Worm (Caenorhabditis elegans): Measurements from ENCODE around the gene K01A6.7.

Gene K01A6.7

DNA sequence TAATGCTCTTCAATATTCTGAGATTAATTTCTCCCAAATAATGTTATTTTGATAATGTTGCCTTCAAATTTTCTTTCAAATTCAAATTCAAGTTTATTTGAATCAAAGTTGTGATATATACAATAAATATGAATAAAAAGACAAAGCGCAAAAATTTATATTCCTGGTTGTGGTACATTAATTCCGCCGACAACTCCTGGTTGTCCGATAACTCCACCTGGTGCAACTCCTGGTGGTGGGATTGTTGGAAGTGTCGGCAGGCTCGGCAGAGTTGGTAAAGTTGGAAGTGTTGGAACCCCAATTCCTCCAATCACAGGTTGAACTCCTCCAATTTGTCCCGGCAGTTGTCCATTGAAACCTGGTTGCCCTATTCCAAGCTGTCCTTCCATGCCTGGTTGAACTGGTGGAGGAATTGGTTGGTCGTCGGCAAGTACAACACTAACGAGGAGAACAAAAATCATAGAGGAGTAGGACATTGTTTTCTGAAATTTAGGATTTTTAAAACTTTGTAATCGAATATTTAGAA is at the start of gene K01A6.7:
K01A6.7 (minus strand) TSS at position 476 of the 526 bp plus-strand sequence.
- TF ChIP-seq lsy-12 (tag; optimal IDR thresholded peaks at IDR 0.05) (no peak), jun-1 (tag; optimal IDR thresholded peaks at IDR 0.05) (no peak), ceh-28 (tag; optimal IDR thresholded peaks at IDR 0.05) (no peak), sea-2 (GFP tag; optimal IDR thresholded peaks at IDR 0.05) (no peak), ZK546.5 (tag; optimal IDR thresholded peaks at IDR 0.05) (no peak), nhr-237 (tag; optimal IDR thresholded peaks at IDR 0.05) (no peak), ceh-9 (tag; optimal IDR thresholded peaks at IDR 0.05) (no peak), unc-62 (GFP tag; optimal IDR thresholded peaks at IDR 0.05) (no peak), hmg-11 (tag; optimal IDR thresholded peaks at IDR 0.05) (no peak), ztf-4 (tag; optimal IDR thresholded peaks at IDR 0.05) (no peak), eor-1 (tag; optimal IDR thresholded peaks at IDR 0.05) (no peak), lin-15B (tag; optimal IDR thresholded peaks at IDR 0.05) (no peak), ceh-16 (tag; optimal IDR thresholded peaks at IDR 0.05) (no peak), aly-2 (tag; optimal IDR thresholded peaks at IDR 0.05) (no peak)

DNA sequence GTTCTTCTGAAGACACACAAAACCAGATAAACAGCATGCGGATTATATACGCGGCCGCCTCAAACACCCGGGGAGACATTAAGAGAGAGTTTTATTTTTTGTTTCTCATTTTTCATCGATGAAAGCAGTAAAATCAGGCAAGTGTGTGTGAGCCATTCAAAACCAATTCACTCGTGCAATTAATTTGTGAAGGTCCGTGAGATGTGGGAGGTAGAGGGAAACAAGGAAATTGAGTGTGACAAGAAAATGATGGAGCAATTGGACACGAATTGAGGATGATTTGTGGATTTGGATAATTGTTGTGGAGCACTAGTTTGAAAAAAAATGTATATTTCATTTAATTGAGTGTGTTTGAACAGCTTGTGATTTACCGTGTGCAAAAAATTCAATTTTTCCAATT is 49.4 kb upstream of the K01A6.7 start:
- TF ChIP-seq snpc-4 (tag; optimal IDR thresholded peaks at IDR 0.05) (no peak), hmg-11 (tag; optimal IDR thresholded peaks at IDR 0.05) (no peak), jun-1 (tag; optimal IDR thresholded peaks at IDR 0.05) (no peak), egl-5 (tag; optimal IDR thresholded peaks at IDR 0.05) (peak; percentile 81), ztf-11 (tag; optimal IDR thresholded peaks at IDR 0.05) (no peak), lin-15B (tag; optimal IDR thresholded peaks at IDR 0.05) (no peak), egl-27 (tag; optimal IDR thresholded peaks at IDR 0.05) (no peak)

DNA sequence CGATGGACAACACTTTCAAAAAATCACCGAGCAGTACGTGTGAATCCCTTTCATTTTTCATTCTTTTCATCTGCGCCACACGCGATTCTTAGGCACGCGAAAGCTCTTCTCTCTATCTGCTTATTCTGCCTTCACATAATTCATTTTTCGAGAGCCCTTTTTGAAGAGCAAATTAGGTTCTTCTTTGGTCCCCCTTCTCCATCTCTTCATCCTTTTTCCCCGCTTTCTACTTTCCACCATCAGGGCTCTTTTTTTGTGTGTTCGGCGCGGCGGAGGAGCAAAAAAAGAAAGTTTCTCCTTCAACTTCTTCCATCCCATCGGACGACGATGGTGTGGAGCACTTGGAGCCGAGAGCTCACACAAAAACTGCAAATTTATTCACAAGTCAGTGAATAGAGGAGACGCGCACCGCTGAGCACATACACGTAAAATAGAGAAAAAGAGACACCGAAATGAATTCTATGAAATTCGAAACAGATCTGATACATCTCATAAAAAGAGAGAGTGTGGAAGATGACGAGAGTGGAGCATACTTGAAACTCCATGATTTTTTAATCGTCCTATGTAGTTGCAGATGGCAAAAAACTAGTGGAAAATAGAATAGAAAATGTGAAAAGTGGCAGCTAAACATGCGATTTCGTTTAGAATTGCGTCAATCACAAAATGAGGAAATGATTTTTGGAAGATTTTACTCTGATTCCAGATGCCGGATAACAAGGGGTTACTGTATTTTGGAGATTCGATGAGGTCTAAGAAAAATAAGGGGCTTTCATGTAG is 46.9 kb upstream of the K01A6.7 start:
- TF ChIP-seq nhr-23 (tag; optimal IDR thresholded peaks at IDR 0.05) (no peak), nfya-1 (tag; optimal IDR thresholded peaks at IDR 0.05; ENCODE audit: insufficient read depth) (peak; percentile 2), fkh-10 (GFP tag; optimal IDR thresholded peaks at IDR 0.05) (peak; percentile 63)

DNA sequence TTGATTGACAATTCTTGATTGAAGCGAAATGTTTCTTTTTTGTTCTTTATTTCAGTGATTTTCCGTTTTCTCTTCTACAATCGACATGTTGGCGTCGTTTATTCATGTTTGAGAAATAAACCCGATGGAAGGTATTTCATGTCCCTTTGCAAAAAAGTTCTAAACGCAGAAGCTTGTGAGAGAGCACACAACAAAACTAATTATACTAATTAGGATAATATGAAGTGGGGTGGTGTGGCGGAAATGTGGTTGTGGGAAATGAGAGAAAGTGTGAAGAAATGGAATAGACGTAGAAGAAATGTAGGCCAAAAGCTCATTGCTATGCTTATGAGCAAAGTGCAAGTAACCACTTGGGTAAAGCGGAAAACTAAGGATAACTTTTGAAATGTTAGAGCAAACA is 44.5 kb upstream of the K01A6.7 start:
- no peak for TF ChIP-seq snpc-4 (tag; optimal IDR thresholded peaks at IDR 0.05)
- TF ChIP-seq zag-1 (tag; optimal IDR thresholded peaks at IDR 0.05): no peak
- no peak for TF ChIP-seq tbx-2 (tag; optimal IDR thresholded peaks at IDR 0.05)
- no peak for TF ChIP-seq nhr-67 (tag; optimal IDR thresholded peaks at IDR 0.05)
- TF ChIP-seq nhr-43 (tag; optimal IDR thresholded peaks at IDR 0.05; ENCODE audit: poor library complexity, severe bottlenecking): no peak
- no peak for TF ChIP-seq ztf-11 (tag; optimal IDR thresholded peaks at IDR 0.05)

DNA sequence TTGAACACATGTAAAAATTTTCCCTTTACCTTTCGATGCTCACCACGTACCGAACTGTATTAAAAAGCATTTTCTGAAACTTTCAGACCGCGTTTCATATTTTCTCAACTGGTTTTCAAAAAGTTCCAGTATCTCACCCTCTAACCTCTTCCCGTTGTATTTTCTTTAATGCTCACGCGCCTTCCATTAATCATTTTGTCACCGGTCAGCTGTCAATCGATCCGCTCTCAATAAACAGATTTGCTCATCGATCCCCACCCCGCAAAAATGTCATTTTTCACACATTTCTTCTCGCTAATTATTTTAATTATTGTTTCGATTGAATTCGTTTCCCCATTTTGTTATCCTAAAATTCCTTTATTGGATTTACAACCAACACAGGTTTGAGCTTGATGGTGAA is 40.7 kb upstream of the K01A6.7 start, which contains the start of gene lpr-2:
lpr-2 (plus strand) TSS at position 189 of the 400 bp plus-strand sequence.
- no peak for TF ChIP-seq daf-12 (tag; optimal IDR thresholded peaks at IDR 0.05)
- TF ChIP-seq nfya-1 (tag; optimal IDR thresholded peaks at IDR 0.05; ENCODE audit: insufficient read depth): no peak
- TF ChIP-seq nhr-23 (tag; optimal IDR thresholded peaks at IDR 0.05): no peak
- TF ChIP-seq pha-4 (tag; optimal IDR thresholded peaks at IDR 0.05): no peak
- no peak for TF ChIP-seq nhr-76 (tag; optimal IDR thresholded peaks at IDR 0.05)

DNA sequence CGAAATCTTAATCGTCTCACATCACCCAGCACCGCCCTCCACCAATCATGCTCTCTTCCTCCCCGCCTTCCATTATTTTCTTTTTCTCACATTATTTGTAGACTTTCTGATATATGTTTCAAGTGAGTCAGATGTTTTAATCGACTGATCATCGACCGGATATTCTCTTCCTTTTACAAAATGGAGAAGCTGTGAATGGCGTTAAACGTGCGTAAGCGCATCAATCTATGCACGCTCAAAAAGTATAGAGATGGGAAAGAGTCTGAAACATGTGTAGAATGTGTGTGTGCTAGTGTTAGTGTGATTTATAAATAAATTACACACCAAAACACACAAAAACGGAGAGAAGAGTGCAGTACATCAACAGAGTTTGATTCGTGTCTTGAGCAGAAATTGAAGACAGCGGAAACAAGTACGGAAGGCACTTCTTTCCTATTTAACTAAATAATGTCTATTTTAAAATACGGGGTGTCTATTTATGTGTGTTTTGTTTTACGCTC is 38.7 kb upstream of the K01A6.7 start:
- no peak for TF ChIP-seq fos-1 (tag; optimal IDR thresholded peaks at IDR 0.05)
- TF ChIP-seq eor-1 (tag; optimal IDR thresholded peaks at IDR 0.05): no peak
- TF ChIP-seq ama-1 (optimal IDR thresholded peaks at IDR 0.05): no peak
- TF ChIP-seq egl-27 (tag; optimal IDR thresholded peaks at IDR 0.05): no peak
- TF ChIP-seq fkh-10 (GFP tag; optimal IDR thresholded peaks at IDR 0.05): no peak
- TF ChIP-seq daf-12 (tag; optimal IDR thresholded peaks at IDR 0.05): no peak
- TF ChIP-seq nhr-25 (tag; optimal IDR thresholded peaks at IDR 0.05): no peak
- no peak for TF ChIP-seq lin-15B (tag; optimal IDR thresholded peaks at IDR 0.05)
- no peak for TF ChIP-seq nhr-12 (tag; optimal IDR thresholded peaks at IDR 0.05)
- TF ChIP-seq unc-62 (GFP tag; optimal IDR thresholded peaks at IDR 0.05): no peak
- no peak for TF ChIP-seq unc-39 (tag; optimal IDR thresholded peaks at IDR 0.05)

Measured in whole organism, L3 larva.